Fruit fly (Drosophila melanogaster) whole organism, embryonic: ENCODE results near the gene obst-B.

Experiments
- Abd-B ChIP-seq: fragments of 200-800 bp; sonication (Bioruptor generic); optimal IDR thresholded peaks from 2 replicates; lab custom pipeline; 2018; ENCODE audit warnings: missing biosample characterization, mild to moderate bottlenecking, missing genetic modification characterization, moderate library complexity
- Aef1 ChIP-seq: fragments of 200-800 bp; sonication (Bioruptor generic); IDR thresholded peaks from 3 replicates; pipeline ENCODE4 v1.3.6; 2022; ENCODE audit warnings: missing biosample characterization, missing genetic modification characterization
- BEAF-32 ChIP-seq: fragments of 200-800 bp; sonication (Bioruptor generic); optimal IDR thresholded peaks from 3 replicates; lab custom pipeline; 2017; ENCODE audit warnings: missing biosample characterization, missing genetic modification characterization, mild to moderate bottlenecking, moderate library complexity, missing genetic modification reagents
- CG1024 ChIP-seq: fragments of 200-800 bp; sonication (Bioruptor generic); IDR thresholded peaks from 2 replicates; pipeline ENCODE4 v1.3.6; 2022; ENCODE audit warnings: missing biosample characterization, missing genetic modification characterization
- CG10366 ChIP-seq: fragments of 200-800 bp; sonication (Bioruptor generic); IDR thresholded peaks from 2 replicates; pipeline ENCODE4 v1.3.6; 2022; ENCODE audit warnings: missing biosample characterization, missing genetic modification characterization
- CG10462 ChIP-seq: fragments of 200-800 bp; sonication (Bioruptor generic); optimal IDR thresholded peaks from 2 replicates; lab custom pipeline; 2016; ENCODE audit warnings: missing biosample characterization, missing genetic modification characterization
- CG10543 ChIP-seq: fragments of 200-800 bp; sonication (Bioruptor generic); optimal IDR thresholded peaks from 3 replicates; lab custom pipeline; 2017; ENCODE audit warnings: missing biosample characterization, mild to moderate bottlenecking, missing genetic modification characterization, moderate library complexity
- CG12071 ChIP-seq: fragments of 200-800 bp; sonication (Bioruptor generic); optimal IDR thresholded peaks from 3 replicates; lab custom pipeline; 2018; ENCODE audit warnings: missing biosample characterization, mild to moderate bottlenecking, missing genetic modification characterization
- CG13123 ChIP-seq: fragments of 200-800 bp; sonication (Bioruptor generic); optimal IDR thresholded peaks from 2 replicates; lab custom pipeline; 2016; ENCODE audit warnings: missing biosample characterization, missing genetic modification characterization
- CG13296 ChIP-seq: fragments of 200-800 bp; sonication (Bioruptor generic); optimal IDR thresholded peaks from 3 replicates; lab custom pipeline; 2018; ENCODE audit warnings: missing biosample characterization, mild to moderate bottlenecking, missing genetic modification characterization
- CG14050 ChIP-seq: fragments of 200-800 bp; sonication (Bioruptor generic); IDR thresholded peaks from 3 replicates; pipeline ENCODE4 v1.3.6; 2022; ENCODE audit warnings: missing biosample characterization, missing genetic modification characterization
- CG15696 ChIP-seq: fragments of 200-800 bp; sonication (Bioruptor generic); optimal IDR thresholded peaks from 2 replicates; lab custom pipeline; 2019; ENCODE audit warnings: missing biosample characterization, mild to moderate bottlenecking, missing genetic modification characterization, moderate library complexity
- CG16863 ChIP-seq: fragments of 200-800 bp; sonication (Bioruptor generic); optimal IDR thresholded peaks from 3 replicates; lab custom pipeline; 2016; ENCODE audit warnings: missing biosample characterization, missing genetic modification characterization
- CG17912 ChIP-seq: fragments of 200-800 bp; sonication (Bioruptor generic); optimal IDR thresholded peaks from 2 replicates; lab custom pipeline; 2018; ENCODE audit warnings: missing biosample characterization, mild to moderate bottlenecking, missing genetic modification characterization
- CG2678 ChIP-seq: fragments of 200-800 bp; sonication (Bioruptor generic); optimal IDR thresholded peaks from 3 replicates; lab custom pipeline; 2019; ENCODE audit warnings: missing biosample characterization, mild to moderate bottlenecking, missing genetic modification characterization, moderate library complexity
- CG31441 ChIP-seq: fragments of 200-800 bp; sonication (Bioruptor generic); IDR thresholded peaks from 2 replicates; pipeline ENCODE4 v1.3.6; 2022; ENCODE audit warnings: missing biosample characterization, missing genetic modification characterization
- CG42726 ChIP-seq: fragments of 200-800 bp; sonication (Bioruptor generic); IDR thresholded peaks from 2 replicates; pipeline ENCODE4 v1.3.6; 2022; ENCODE audit warnings: missing biosample characterization, missing genetic modification characterization; ENCODE audit not compliant: partially characterized antibody
- CG4282 ChIP-seq: fragments of 200-800 bp; sonication (Bioruptor generic); optimal IDR thresholded peaks from 2 replicates; lab custom pipeline; 2016; ENCODE audit warnings: missing biosample characterization, missing genetic modification characterization
- CG43689 ChIP-seq: fragments of 200-800 bp; sonication (Bioruptor generic); IDR thresholded peaks from 2 replicates; pipeline ENCODE4 v1.3.6; 2022; ENCODE audit warnings: missing biosample characterization, missing genetic modification characterization
- CG4404 ChIP-seq: fragments of 200-800 bp; sonication (Bioruptor generic); IDR thresholded peaks from 2 replicates; pipeline ENCODE4 v1.3.6; 2022; ENCODE audit warnings: missing biosample characterization, missing genetic modification characterization
- CG4820 ChIP-seq: fragments of 200-800 bp; sonication (Bioruptor generic); optimal IDR thresholded peaks from 3 replicates; lab custom pipeline; 2016; ENCODE audit warnings: missing biosample characterization, missing genetic modification characterization
- CG5953 ChIP-seq: fragments of 200-800 bp; sonication (Bioruptor generic); IDR thresholded peaks from 2 replicates; pipeline ENCODE4 v1.3.6; 2022; ENCODE audit warnings: missing biosample characterization, missing genetic modification characterization
- CG6254 ChIP-seq: fragments of 200-800 bp; sonication (Bioruptor generic); optimal IDR thresholded peaks from 3 replicates; lab custom pipeline; 2017; ENCODE audit warnings: mild to moderate bottlenecking, missing biosample characterization, missing genetic modification reagents, missing genetic modification characterization
- CG6813 ChIP-seq: fragments of 200-800 bp; sonication (Bioruptor generic); optimal IDR thresholded peaks from 2 replicates; lab custom pipeline; 2017; ENCODE audit warnings: missing biosample characterization, missing genetic modification characterization, mild to moderate bottlenecking, moderate library complexity, missing genetic modification reagents
- CG6854 ChIP-seq: fragments of 200-800 bp; sonication (Bioruptor generic); optimal IDR thresholded peaks from 3 replicates; lab custom pipeline; 2017; ENCODE audit warnings: missing biosample characterization, mild to moderate bottlenecking, missing genetic modification characterization
- CG8944 ChIP-seq: fragments of 200-800 bp; sonication (Bioruptor generic); optimal IDR thresholded peaks from 3 replicates; lab custom pipeline; 2016; ENCODE audit warnings: missing biosample characterization, missing genetic modification characterization
- CG9932 ChIP-seq: fragments of 200-800 bp; sonication (Bioruptor generic); IDR thresholded peaks from 2 replicates; pipeline ENCODE4 v1.3.6; 2022; ENCODE audit warnings: missing biosample characterization, missing genetic modification characterization
- CrebB ChIP-seq: fragments of 200-800 bp; sonication (Bioruptor generic); optimal IDR thresholded peaks from 3 replicates; lab custom pipeline; 2018; ENCODE audit warnings: missing biosample characterization, mild to moderate bottlenecking, missing genetic modification characterization
- Gsc ChIP-seq: fragments of 200-800 bp; sonication (Bioruptor generic); IDR thresholded peaks from 2 replicates; pipeline ENCODE4 v1.3.6; 2022; ENCODE audit warnings: missing biosample characterization, missing genetic modification characterization
- HLH4C ChIP-seq: fragments of 200-800 bp; sonication (Bioruptor generic); IDR thresholded peaks from 3 replicates; pipeline ENCODE4 v1.3.6; 2022; ENCODE audit warnings: missing biosample characterization, missing genetic modification characterization; ENCODE audit not compliant: partially characterized antibody
- Hmr ChIP-seq: fragments of 200-800 bp; sonication (Bioruptor generic); optimal IDR thresholded peaks from 3 replicates; lab custom pipeline; 2017; ENCODE audit warnings: mild to moderate bottlenecking, missing biosample characterization, missing genetic modification reagents, missing genetic modification characterization
- Med ChIP-seq: fragments of 200-800 bp; sonication (Bioruptor generic); peaks from one replicate; lab custom pipeline; 2016; ENCODE audit warnings: missing biosample characterization, missing genetic modification characterization, mild to moderate bottlenecking, inconsistent platforms, moderate library complexity
- Oli ChIP-seq: fragments of 200-800 bp; sonication (Bioruptor generic); optimal IDR thresholded peaks from 2 replicates; lab custom pipeline; 2018; ENCODE audit warnings: missing biosample characterization, mild to moderate bottlenecking, missing genetic modification characterization, moderate library complexity
- Sox100B ChIP-seq: fragments of 200-800 bp; sonication (Bioruptor generic); optimal IDR thresholded peaks from 3 replicates; lab custom pipeline; 2018; ENCODE audit warnings: missing biosample characterization, mild to moderate bottlenecking, missing genetic modification characterization
- Taf1 ChIP-seq: fragments of 200-800 bp; sonication (Bioruptor generic); IDR thresholded peaks from 2 replicates; pipeline ENCODE4 v1.3.6; 2022; ENCODE audit warnings: missing biosample characterization, missing genetic modification characterization
- ab ChIP-seq: fragments of 200-800 bp; sonication (Bioruptor generic); optimal IDR thresholded peaks from 2 replicates; lab custom pipeline; 2016; ENCODE audit warnings: missing biosample characterization, missing genetic modification characterization
- croc ChIP-seq: fragments of 200-800 bp; sonication (Bioruptor generic); conservative IDR thresholded peaks from 3 replicates; pipeline ENCODE4 v1.3.6; 2022; ENCODE audit warnings: missing biosample characterization, missing genetic modification characterization
- dm ChIP-seq: fragments of 200-800 bp; sonication (Bioruptor generic); optimal IDR thresholded peaks from 3 replicates; lab custom pipeline; 2016; ENCODE audit warnings: missing biosample characterization, missing genetic modification characterization
- eyg ChIP-seq: fragments of 200-800 bp; sonication (Bioruptor generic); optimal IDR thresholded peaks from 3 replicates; lab custom pipeline; 2016; ENCODE audit warnings: missing biosample characterization, missing genetic modification characterization
- fd102C ChIP-seq: fragments of 200-800 bp; sonication (Bioruptor generic); optimal IDR thresholded peaks from 2 replicates; lab custom pipeline; 2018; ENCODE audit warnings: missing biosample characterization, mild to moderate bottlenecking, missing genetic modification characterization, moderate library complexity
- fd3F ChIP-seq: fragments of 200-800 bp; sonication (Bioruptor generic); optimal IDR thresholded peaks from 2 replicates; lab custom pipeline; 2018; ENCODE audit warnings: missing biosample characterization, mild to moderate bottlenecking, missing genetic modification characterization, moderate library complexity
- fd64A ChIP-seq: fragments of 200-800 bp; sonication (Bioruptor generic); optimal IDR thresholded peaks from 3 replicates; lab custom pipeline; 2018; ENCODE audit warnings: missing biosample characterization, mild to moderate bottlenecking, missing genetic modification characterization
- gsb ChIP-seq: fragments of 200-800 bp; sonication (Bioruptor generic); IDR thresholded peaks from 2 replicates; pipeline ENCODE4 v1.3.6; 2022; ENCODE audit warnings: missing biosample characterization, missing genetic modification characterization
- ham ChIP-seq: fragments of 200-800 bp; sonication (Bioruptor generic); IDR thresholded peaks from 2 replicates; pipeline ENCODE4 v1.3.6; 2022; ENCODE audit warnings: missing biosample characterization, missing genetic modification characterization
- kni ChIP-seq: fragments of 200-800 bp; sonication (Bioruptor generic); optimal IDR thresholded peaks from 3 replicates; lab custom pipeline; 2017; ENCODE audit warnings: mild to moderate bottlenecking, missing biosample characterization, missing genetic modification reagents, missing genetic modification characterization
- sim ChIP-seq: fragments of 200-800 bp; sonication (Bioruptor generic); IDR thresholded peaks from 2 replicates; pipeline ENCODE4 v1.3.6; 2022; ENCODE audit warnings: missing biosample characterization, missing genetic modification characterization
- slp2 ChIP-seq: fragments of 200-800 bp; sonication (Bioruptor generic); optimal IDR thresholded peaks from 2 replicates; lab custom pipeline; 2016; ENCODE audit warnings: missing biosample characterization, missing genetic modification characterization
- zf30C ChIP-seq: fragments of 200-800 bp; sonication (Bioruptor generic); optimal IDR thresholded peaks from 3 replicates; lab custom pipeline; 2018; ENCODE audit warnings: missing biosample characterization, mild to moderate bottlenecking, missing genetic modification characterization

obst-B gene

DNA sequence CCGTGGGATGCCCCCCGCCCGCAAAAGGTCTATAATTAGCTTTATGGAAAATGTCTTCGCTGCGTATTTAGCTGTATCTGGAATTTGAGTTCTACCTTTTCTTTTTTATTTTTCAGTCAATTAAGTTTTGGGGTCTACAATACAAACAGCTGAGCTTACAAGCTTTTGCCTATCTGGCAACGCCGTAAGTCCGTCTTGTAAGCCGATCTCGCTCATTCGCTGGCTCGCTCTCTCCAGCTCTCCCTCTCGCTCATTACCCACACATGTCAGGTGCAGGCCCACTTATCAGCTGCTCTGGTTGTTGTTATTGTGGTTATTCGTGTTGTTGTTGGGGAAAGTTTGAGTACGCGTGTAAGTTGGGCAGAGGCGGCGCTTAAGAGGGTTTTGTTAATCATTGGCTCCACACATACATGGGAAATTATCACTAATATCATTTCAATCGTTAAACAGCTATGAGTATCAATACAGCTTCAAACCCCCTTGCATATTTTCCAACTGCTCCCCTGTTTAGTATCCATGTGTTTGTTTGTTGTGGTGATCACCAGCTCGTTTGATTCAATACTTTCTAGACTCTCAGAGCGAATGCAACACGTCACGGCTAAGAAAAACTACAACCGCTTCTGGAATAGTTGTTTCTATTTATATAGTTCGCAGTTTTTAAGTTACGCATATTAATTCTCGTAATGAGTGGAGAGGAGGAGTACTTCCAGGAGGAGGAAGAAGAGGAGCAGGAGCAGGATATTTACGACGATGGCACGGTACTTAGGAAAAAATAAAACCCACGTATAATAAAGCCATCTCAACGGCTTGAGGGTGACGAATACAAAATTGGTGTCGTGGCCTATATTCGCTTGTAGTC, 22.5 kb upstream of the obst-B start (continued):
- TF ChIP-seq CG17912 (GFP tag; lab: Kevin White, UChicago) (peak; percentile 95), Aef1 (GFP tag; lab: Robert Waterston, UW) (peak; percentile 97), sim (GFP tag; lab: Robert Waterston, UW) (peak; percentile 90), CG16863 (peak; percentile 97), CG6254 (GFP tag; lab: Kevin White, UChicago) (peak; percentile 79), ab (GFP tag; lab: Kevin White, UChicago) (peak; percentile 96), CG43689 (peak; percentile 93), BEAF-32 (GFP tag; lab: Kevin White, UChicago) (no peak), kni (peak; percentile 81), CG13296 (GFP tag; lab: Kevin White, UChicago) (peak; percentile 94), CG1024 (GFP tag; lab: Robert Waterston, UW) (peak; percentile 91), Hmr (GFP tag; lab: Kevin White, UChicago) (peak; percentile 97), CG31441 (peak; percentile 93; the same call in 1 of the 2 replicates), Abd-B (peak; percentile 95), CG10366 (GFP tag; lab: Robert Waterston, UW) (peak; percentile 98), CG10543 (GFP tag; lab: Kevin White, UChicago) (peak; percentile 92), Gsc (GFP tag; lab: Robert Waterston, UW) (peak; percentile 92; the same call in 1 of the 2 replicates), zf30C (GFP tag; lab: Kevin White, UChicago) (no peak), CG8944 (GFP tag; lab: Kevin White, UChicago) (peak; percentile 98), CG12071 (peak; percentile 97), CG4820 (GFP tag; lab: Kevin White, UChicago) (peak; percentile 94), fd64A (GFP tag; lab: Kevin White, UChicago) (peak; percentile 94), CG14050 (peak; percentile 94), CG4404 (GFP tag; lab: Robert Waterston, UW) (peak; percentile 94), croc (GFP tag; lab: Robert Waterston, UW) (peak; percentile 93), eyg (GFP tag; lab: Kevin White, UChicago) (peak; percentile 94), CG4282 (GFP tag; lab: Kevin White, UChicago) (peak; percentile 94), CG2678 (tag; lab: Kevin White, UChicago) (peak; percentile 97), dm (GFP tag; lab: Kevin White, UChicago) (peak; percentile 97), gsb (GFP tag; lab: Robert Waterston, UW) (peak; percentile 96), fd102C (peak; percentile 1), Taf1 (GFP tag; lab: Robert Waterston, UW) (peak; percentile 97), CG13123 (GFP tag; lab: Kevin White, UChicago) (peak; percentile 93), CG6813 (GFP tag; lab: Kevin White, UChicago) (peak; percentile 97), CG9932 (GFP tag; lab: Robert Waterston, UW) (peak; percentile 99), CG42726 (GFP tag; lab: Robert Waterston, UW) (no peak), HLH4C (GFP tag; lab: Robert Waterston, UW) (no peak), Med (GFP tag; lab: Kevin White, UChicago) (peak; percentile 100), CG10462 (GFP tag; lab: Kevin White, UChicago) (peak; percentile 95), Oli (tag; lab: Kevin White, UChicago) (peak; percentile 95), CG6854 (peak; percentile 91), ham (peak; percentile 90), fd3F (GFP tag; lab: Kevin White, UChicago) (peak; percentile 96), Sox100B (GFP tag; lab: Kevin White, UChicago) (peak; percentile 89), slp2 (GFP tag; lab: Kevin White, UChicago) (peak; percentile 96), CrebB (tag; lab: Kevin White, UChicago) (peak; percentile 97), CG5953 (GFP tag; lab: Robert Waterston, UW) (peak; percentile 92), CG15696 (tag; lab: Kevin White, UChicago) (peak; percentile 90)
